Worm (Caenorhabditis elegans) whole organism, L4 larva: ENCODE results near the gene T13F2.2.

ENCODE experiments used
- D1046.2 ChIP-seq: fragments of 200-800 bp; sonication (Bioruptor generic); IDR thresholded peaks from 2 replicates; pipeline ENCODE4 v1.3.6; 2022; ENCODE audit warnings: missing genetic modification characterization, missing compliant biosample characterization
- R02D3.7 ChIP-seq: fragments of 150-350 bp; sonication (generic microtip); optimal IDR thresholded peaks from 3 replicates; lab custom pipeline; 2014; ENCODE audit warnings: missing biosample characterization, missing genetic modification characterization
- ama-1 ChIP-seq: fragments of 150-350 bp; optimal IDR thresholded peaks from 2 replicates; lab custom pipeline; 2014; ENCODE audit warnings: inconsistent platforms, mixed read lengths
- ceh-44 ChIP-seq: fragments of 200-800 bp; sonication (Bioruptor generic); IDR thresholded peaks from 2 replicates; pipeline ENCODE4 v1.3.6; 2022; ENCODE audit warnings: missing genetic modification reagents, missing genetic modification characterization, missing compliant biosample characterization
- fos-1 ChIP-seq: fragments of 150-350 bp; optimal IDR thresholded peaks from 2 replicates; lab custom pipeline; 2014; ENCODE audit warnings: missing biosample characterization, missing genetic modification characterization
- hmg-1.1 ChIP-seq: fragments of 200-800 bp; sonication (Bioruptor generic); IDR thresholded peaks from 2 replicates; pipeline ENCODE4 v1.3.6; 2022; ENCODE audit warnings: missing genetic modification reagents, missing genetic modification characterization, missing compliant biosample characterization
- nhr-11 ChIP-seq: fragments of 150-350 bp; optimal IDR thresholded peaks from 2 replicates; lab custom pipeline; 2014; ENCODE audit warnings: missing biosample characterization, missing genetic modification characterization
- nhr-237 ChIP-seq: sonication (generic microtip); optimal IDR thresholded peaks from 2 replicates; lab custom pipeline; 2017; ENCODE audit warnings: missing biosample characterization, missing genetic modification characterization
- pha-4 ChIP-seq, 2 experiments: fragments of 150-350 bp in 1 of 2; fragments of 200-800 bp in 1 of 2; sonication (Bioruptor generic) in 1 of 2; IDR thresholded peaks in 1 of 2; optimal IDR thresholded peaks in 1 of 2; 2 replicates each; pipeline versions ENCODE4 v1.3.6 to Lab custom; 2014 to 2022; ENCODE audit warnings: missing genetic modification characterization in 2 of 2, missing genetic modification reagents in 2 of 2, missing biosample characterization in 1 of 2, missing compliant biosample characterization in 1 of 2
- zfp-3 ChIP-seq: fragments of 200-800 bp; sonication (Bioruptor generic); conservative IDR thresholded peaks from 2 replicates; pipeline ENCODE4 v1.3.6; 2022; ENCODE audit warnings: missing genetic modification reagents, missing genetic modification characterization, missing compliant biosample characterization
- ztf-11 ChIP-seq: fragments of 150-350 bp; optimal IDR thresholded peaks from 2 replicates; lab custom pipeline; 2014; ENCODE audit warnings: missing biosample characterization, missing genetic modification characterization

- TF ChIP-seq D1046.2 (GFP tag; lab: Robert Waterston, UW): no peak
- TF ChIP-seq ceh-44 (GFP tag; lab: Robert Waterston, UW): no peak
- TF ChIP-seq ztf-11: no peak
- TF ChIP-seq nhr-11 (tag; lab: Kevin White, UChicago): no peak
- no peak for TF ChIP-seq nhr-237 (tag; lab: Kevin White, UChicago)
- TF ChIP-seq hmg-1.1 (GFP tag; lab: Robert Waterston, UW): no peak
- no peak for TF ChIP-seq fos-1 (tag; lab: Kevin White, UChicago)
- TF ChIP-seq pha-4 (GFP tag; IDR thresholded peaks at IDR 0.05; lab: Robert Waterston, UW): no peak
- TF ChIP-seq pha-4 (tag; optimal IDR thresholded peaks at IDR 0.05; lab: Kevin White, UChicago): no peak
- TF ChIP-seq zfp-3 (GFP tag; lab: Robert Waterston, UW): no peak
- TF ChIP-seq ama-1 (lab: Kevin White, UChicago): no peak
- no peak for TF ChIP-seq R02D3.7
These were observed 5.6 kb upstream of the T13F2.2 start, which contains the start of gene fat-3 for ce11 chrIV:9802711-9803110.
